Worm (Caenorhabditis elegans) whole organism, L3 larva: ENCODE data around the gene gsp-2.

ENCODE experiments used
- R02D3.7 ChIP-seq: fragments of 150-350 bp; optimal IDR thresholded peaks from 2 replicates; lab custom pipeline; 2014; ENCODE audit warnings: missing biosample characterization, missing genetic modification characterization
- ZK546.5 ChIP-seq: sonication (generic microtip); optimal IDR thresholded peaks from 2 replicates; lab custom pipeline; 2017; ENCODE audit warnings: missing biosample characterization, missing genetic modification characterization
- aly-2 ChIP-seq: fragments of 150-350 bp; optimal IDR thresholded peaks from 2 replicates; lab custom pipeline; 2014; ENCODE audit warnings: missing biosample characterization, missing genetic modification characterization
- ama-1 ChIP-seq: fragments of 150-350 bp; optimal IDR thresholded peaks from 2 replicates; lab custom pipeline; 2018
- ceh-16 ChIP-seq: sonication (generic microtip); optimal IDR thresholded peaks from 2 replicates; lab custom pipeline; 2017; ENCODE audit warnings: missing biosample characterization, missing genetic modification characterization
- ceh-28 ChIP-seq: fragments of 150-350 bp; optimal IDR thresholded peaks from 2 replicates; lab custom pipeline; 2014; ENCODE audit warnings: missing biosample characterization, missing genetic modification reagents, missing genetic modification characterization
- ceh-82 ChIP-seq: fragments of 150-350 bp; optimal IDR thresholded peaks from 2 replicates; lab custom pipeline; 2014; ENCODE audit warnings: missing biosample characterization, missing genetic modification characterization
- ceh-9 ChIP-seq: sonication (generic microtip); optimal IDR thresholded peaks from 2 replicates; lab custom pipeline; 2018; ENCODE audit warnings: missing biosample characterization, missing genetic modification characterization
- daf-12 ChIP-seq: fragments of 150-350 bp; optimal IDR thresholded peaks from 2 replicates; lab custom pipeline; 2014; ENCODE audit warnings: missing biosample characterization, missing genetic modification reagents, missing genetic modification characterization
- egl-27 ChIP-seq: sonication (generic microtip); optimal IDR thresholded peaks from 4 replicates; lab custom pipeline; 2017; ENCODE audit warnings: missing biosample characterization, missing genetic modification reagents, missing genetic modification characterization
- elt-1 ChIP-seq: fragments of 150-350 bp; optimal IDR thresholded peaks from 2 replicates; lab custom pipeline; 2014; ENCODE audit warnings: missing biosample characterization, missing genetic modification characterization
- elt-2 ChIP-seq: sonication (generic microtip); optimal IDR thresholded peaks from 2 replicates; lab custom pipeline; 2016; ENCODE audit warnings: missing genetic modification reagents, mild to moderate bottlenecking, missing genetic modification characterization, missing compliant biosample characterization
- elt-3 ChIP-seq, 3 experiments: fragments of 150-350 bp in 1 of 3; sonication (generic microtip) in 2 of 3; optimal IDR thresholded peaks; 2 replicates in 2 of 3; 4 replicates in 1 of 3; lab custom pipeline; 2014 to 2017; ENCODE audit warnings: missing biosample characterization in 3 of 3, missing genetic modification characterization in 3 of 3
- eor-1 ChIP-seq, 2 experiments: fragments of 150-350 bp; optimal IDR thresholded peaks; 2 replicates each; lab custom pipeline; 2014 to 2018; ENCODE audit warnings: missing biosample characterization in 2 of 2, missing genetic modification characterization in 2 of 2
- fkh-10 ChIP-seq: sonication (generic microtip); optimal IDR thresholded peaks from 2 replicates; lab custom pipeline; 2017; ENCODE audit warnings: missing biosample characterization, missing genetic modification reagents, missing genetic modification characterization
- fkh-2 ChIP-seq: fragments of 150-350 bp; optimal IDR thresholded peaks from 2 replicates; lab custom pipeline; 2014; ENCODE audit warnings: missing biosample characterization, missing genetic modification reagents, missing genetic modification characterization
- fos-1 ChIP-seq: fragments of 150-350 bp; optimal IDR thresholded peaks from 2 replicates; lab custom pipeline; 2014; ENCODE audit warnings: missing biosample characterization, missing genetic modification characterization
- hmg-11 ChIP-seq: sonication (generic microtip); optimal IDR thresholded peaks from 2 replicates; lab custom pipeline; 2016; ENCODE audit warnings: missing genetic modification characterization, missing compliant biosample characterization
- jun-1 ChIP-seq: fragments of 150-350 bp; optimal IDR thresholded peaks from 2 replicates; lab custom pipeline; 2014; ENCODE audit warnings: missing biosample characterization, missing genetic modification reagents, missing genetic modification characterization
- lin-15B ChIP-seq: fragments of 150-350 bp; optimal IDR thresholded peaks from 2 replicates; lab custom pipeline; 2014; ENCODE audit warnings: missing biosample characterization, missing genetic modification characterization
- lin-39 ChIP-seq: fragments of 150-350 bp; optimal IDR thresholded peaks from 2 replicates; lab custom pipeline; 2018; ENCODE audit warnings: missing biosample characterization, missing genetic modification reagents, missing genetic modification characterization
- lsy-12 ChIP-seq: sonication (generic microtip); optimal IDR thresholded peaks from 2 replicates; lab custom pipeline; 2016; ENCODE audit warnings: mild to moderate bottlenecking, missing genetic modification characterization, missing compliant biosample characterization
- mdl-1 ChIP-seq: fragments of 150-350 bp; optimal IDR thresholded peaks from 2 replicates; lab custom pipeline; 2014; ENCODE audit warnings: missing biosample characterization, missing genetic modification characterization
- mml-1 ChIP-seq: fragments of 150-350 bp; sonication (generic microtip); optimal IDR thresholded peaks from 3 replicates; lab custom pipeline; 2014; ENCODE audit warnings: missing biosample characterization, missing genetic modification characterization
- nfya-1 ChIP-seq: sonication (generic microtip); optimal IDR thresholded peaks from 2 replicates; lab custom pipeline; 2017; ENCODE audit warnings: missing genetic modification characterization, mild to moderate bottlenecking, missing compliant biosample characterization, antibody characterized with exemption, moderate library complexity; ENCODE audit not compliant: insufficient read depth
- nhr-12 ChIP-seq: fragments of 150-350 bp; optimal IDR thresholded peaks from 2 replicates; lab custom pipeline; 2014; ENCODE audit warnings: missing biosample characterization, missing genetic modification characterization
- nhr-237 ChIP-seq: fragments of 150-350 bp; optimal IDR thresholded peaks from 2 replicates; lab custom pipeline; 2014; ENCODE audit warnings: missing biosample characterization, missing genetic modification characterization
- nhr-25 ChIP-seq: sonication (generic microtip); optimal IDR thresholded peaks from 2 replicates; lab custom pipeline; 2017; ENCODE audit warnings: missing biosample characterization, missing genetic modification characterization
- nhr-28 ChIP-seq: fragments of 150-350 bp; optimal IDR thresholded peaks from 2 replicates; lab custom pipeline; 2014; ENCODE audit warnings: missing biosample characterization, missing genetic modification characterization
- nhr-43 ChIP-seq: sonication (generic microtip); optimal IDR thresholded peaks from 2 replicates; lab custom pipeline; 2016; ENCODE audit warnings: mild to moderate bottlenecking, missing genetic modification characterization, missing compliant biosample characterization; ENCODE audit not compliant: poor library complexity, severe bottlenecking
- nhr-67 ChIP-seq: fragments of 150-350 bp; optimal IDR thresholded peaks from 2 replicates; lab custom pipeline; 2014; ENCODE audit warnings: missing biosample characterization, missing genetic modification characterization
- nhr-76 ChIP-seq: fragments of 150-350 bp; sonication (generic microtip); optimal IDR thresholded peaks from 5 replicates; lab custom pipeline; 2014; ENCODE audit warnings: missing biosample characterization, missing genetic modification characterization
- nhr-77 ChIP-seq: fragments of 150-350 bp; optimal IDR thresholded peaks from 2 replicates; lab custom pipeline; 2014; ENCODE audit warnings: missing biosample characterization, missing genetic modification characterization
- pha-4 ChIP-seq: fragments of 150-350 bp; optimal IDR thresholded peaks from 2 replicates; lab custom pipeline; 2014; ENCODE audit warnings: missing biosample characterization, missing genetic modification reagents, missing genetic modification characterization
- pqm-1 ChIP-seq: fragments of 150-350 bp; optimal IDR thresholded peaks from 2 replicates; lab custom pipeline; 2017; ENCODE audit warnings: missing biosample characterization, missing genetic modification characterization, inconsistent platforms
- sea-2 ChIP-seq: fragments of 150-350 bp; sonication (generic microtip); optimal IDR thresholded peaks from 4 replicates; lab custom pipeline; 2014; ENCODE audit warnings: missing biosample characterization, missing genetic modification reagents, missing genetic modification characterization
- skn-1 ChIP-seq: fragments of 150-350 bp; optimal IDR thresholded peaks from 2 replicates; lab custom pipeline; 2014; ENCODE audit warnings: missing biosample characterization, missing genetic modification characterization
- snpc-4 ChIP-seq: fragments of 150-350 bp; optimal IDR thresholded peaks from 2 replicates; lab custom pipeline; 2014; ENCODE audit warnings: missing biosample characterization, missing genetic modification characterization
- tbx-2 ChIP-seq: sonication (generic microtip); optimal IDR thresholded peaks from 2 replicates; lab custom pipeline; 2016; ENCODE audit warnings: mild to moderate bottlenecking, missing genetic modification characterization, missing compliant biosample characterization
- unc-39 ChIP-seq: sonication (generic microtip); optimal IDR thresholded peaks from 4 replicates; lab custom pipeline; 2017; ENCODE audit warnings: missing biosample characterization, missing genetic modification characterization
- unc-62 ChIP-seq: fragments of 150-350 bp; sonication (generic microtip); optimal IDR thresholded peaks from 4 replicates; lab custom pipeline; 2014; ENCODE audit warnings: missing biosample characterization, missing genetic modification reagents, missing genetic modification characterization
- zag-1 ChIP-seq: fragments of 150-350 bp; optimal IDR thresholded peaks from 2 replicates; lab custom pipeline; 2014; ENCODE audit warnings: missing biosample characterization, missing genetic modification characterization
- ztf-11 ChIP-seq: fragments of 150-350 bp; optimal IDR thresholded peaks from 2 replicates; lab custom pipeline; 2014; ENCODE audit warnings: missing biosample characterization, missing genetic modification characterization
- ztf-4 ChIP-seq: fragments of 150-350 bp; optimal IDR thresholded peaks from 2 replicates; lab custom pipeline; 2014; ENCODE audit warnings: missing biosample characterization, missing genetic modification characterization

Gene gsp-2

DNA sequence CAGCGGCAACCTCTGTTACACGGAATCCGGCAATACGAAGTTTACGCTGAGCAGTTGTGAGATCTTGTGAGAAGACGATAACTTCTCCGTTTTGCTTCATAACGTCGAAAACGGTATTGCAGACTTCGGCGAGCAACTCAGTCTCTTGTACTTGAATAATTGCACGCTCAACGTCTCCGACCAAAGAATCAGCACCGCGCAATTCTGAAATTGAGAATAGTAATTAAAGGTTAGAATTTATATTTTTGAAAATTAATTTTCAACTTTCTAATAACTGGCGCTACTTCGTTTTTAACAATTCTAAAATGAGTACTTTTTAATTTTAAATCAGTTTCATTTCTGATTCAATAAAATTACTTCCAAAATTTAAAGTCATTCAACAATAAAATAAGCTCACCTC is 42.1 kb downstream of the gsp-2 start:
- no peak for TF ChIP-seq fos-1 (tag; lab: Kevin White, UChicago)
- TF ChIP-seq nhr-43 (tag; lab: Kevin White, UChicago), result no peak
- TF ChIP-seq ama-1, result peak; percentile 21
- no peak for TF ChIP-seq ztf-4
- no peak for TF ChIP-seq ZK546.5 (tag; lab: Kevin White, UChicago)
- TF ChIP-seq ztf-11, result no peak

DNA sequence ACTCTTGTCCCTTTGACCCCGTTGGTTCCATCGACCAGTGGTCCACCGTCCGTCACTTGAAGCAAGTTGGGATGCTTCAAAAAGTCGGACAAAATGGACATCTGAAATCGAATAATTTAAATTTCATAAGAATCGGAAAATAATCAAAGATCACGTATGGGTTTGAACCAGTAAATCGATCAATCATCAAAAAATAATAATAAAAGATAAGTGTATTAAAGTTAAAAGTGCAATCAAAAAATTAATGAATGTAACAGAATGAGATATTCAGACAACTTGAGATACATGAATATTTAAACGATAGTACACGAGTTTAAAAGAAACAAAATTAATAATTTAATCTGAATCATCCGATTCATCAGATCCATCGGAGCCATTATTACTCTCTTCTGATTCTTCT is 42.6 kb downstream of the gsp-2 start, which contains the start of gene T20B12.7:
Gene T20B12.7 (minus strand): TSS at position 101 of the 400 bp plus-strand sequence.
- TF ChIP-seq tbx-2 (tag; lab: Kevin White, UChicago), result no peak
- no peak for TF ChIP-seq aly-2 (tag; lab: Kevin White, UChicago)
- TF ChIP-seq nhr-77 (tag; lab: Kevin White, UChicago), result no peak
- no peak for TF ChIP-seq nhr-28 (tag; lab: Kevin White, UChicago)
- TF ChIP-seq unc-62, result no peak
- no peak for TF ChIP-seq mml-1 (tag; lab: Kevin White, UChicago)
- TF ChIP-seq sea-2 (GFP tag; lab: Kevin White, UChicago), result no peak
- TF ChIP-seq unc-39 (tag; lab: Kevin White, UChicago), result no peak
- TF ChIP-seq elt-3 (tag; optimal IDR thresholded peaks at IDR 0.05; lab: Kevin White, UChicago), result no peak
- TF ChIP-seq fkh-2, result no peak
- no peak for TF ChIP-seq hmg-11 (tag; lab: Kevin White, UChicago)
- TF ChIP-seq skn-1 (tag; lab: Kevin White, UChicago), result no peak
- TF ChIP-seq snpc-4 (tag; lab: Kevin White, UChicago), result no peak
- TF ChIP-seq pha-4 (tag; lab: Kevin White, UChicago), result no peak
- TF ChIP-seq daf-12 (tag; lab: Kevin White, UChicago), result no peak
- no peak for TF ChIP-seq lin-15B
- TF ChIP-seq elt-1 (tag; lab: Kevin White, UChicago), result no peak
- no peak for TF ChIP-seq nhr-67
- no peak for TF ChIP-seq fkh-10 (GFP tag; lab: Kevin White, UChicago)
- TF ChIP-seq nhr-43 (tag; lab: Kevin White, UChicago), result no peak

DNA sequence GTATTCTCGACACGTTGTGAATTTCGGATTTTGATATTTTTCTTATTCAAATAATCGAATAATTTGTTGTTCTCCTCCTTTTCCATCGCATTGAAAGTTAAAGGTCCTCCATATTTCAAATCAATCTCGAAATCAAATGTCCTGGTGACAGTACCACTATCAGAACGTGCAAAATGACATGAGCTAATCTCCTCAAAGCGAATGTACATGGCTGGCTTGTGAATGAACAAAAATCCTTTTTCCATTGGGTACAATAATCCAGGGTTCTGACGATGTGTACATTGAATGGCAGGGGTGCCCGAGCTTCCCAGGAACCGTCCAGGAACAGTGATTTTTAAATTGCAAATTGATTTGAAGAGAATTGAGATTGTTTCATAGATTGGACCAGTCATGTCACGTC is 43.7 kb downstream of the gsp-2 start:
- TF ChIP-seq ztf-4 (no peak), unc-62 (no peak)

DNA sequence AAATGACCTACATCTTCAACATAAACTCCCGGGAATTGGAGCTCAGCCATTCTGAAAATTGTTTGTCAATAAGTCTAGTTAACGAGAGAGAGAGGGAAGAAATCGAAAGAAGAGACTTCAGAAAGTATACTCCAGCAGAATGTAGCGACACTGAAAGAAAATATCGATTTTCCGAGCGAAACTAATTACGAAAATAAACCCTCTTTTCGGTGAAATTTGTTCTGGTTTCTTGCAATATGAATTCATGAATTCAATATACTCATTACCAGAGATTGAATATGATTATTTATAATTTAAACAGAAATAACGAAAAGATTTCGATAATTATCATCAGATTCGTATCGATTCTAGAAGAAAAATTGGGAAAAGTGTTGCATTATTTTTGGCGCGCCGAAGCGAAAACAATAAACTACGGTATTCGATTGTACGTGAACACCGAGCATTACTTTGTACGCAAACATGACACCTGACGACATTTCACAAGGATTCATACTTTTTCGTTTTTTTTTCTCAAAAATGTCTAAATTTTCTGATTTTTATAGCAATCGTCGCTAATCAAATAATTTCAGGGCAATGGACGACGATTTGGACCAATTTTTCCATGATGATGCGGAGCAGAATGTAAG is 45.3 kb downstream of the gsp-2 start, which contains the start of the genes hmg-4 and T20B12.3:
Gene hmg-4 (minus strand): TSS at position 51 of the 626 bp plus-strand sequence.
Gene T20B12.3 (plus strand): TSS at position 570 of the 626 bp plus-strand sequence.
- TF ChIP-seq hmg-11 (tag; lab: Kevin White, UChicago) (peak; percentile 34), daf-12 (tag; lab: Kevin White, UChicago) (no peak), lsy-12 (tag; lab: Kevin White, UChicago) (no peak), elt-1 (tag; lab: Kevin White, UChicago) (no peak), mdl-1 (no peak), ztf-11 (no peak), nhr-76 (no peak), ztf-4 (no peak), ama-1 (no peak), ceh-16 (tag; lab: Kevin White, UChicago) (no peak), sea-2 (GFP tag; lab: Kevin White, UChicago) (no peak), aly-2 (tag; lab: Kevin White, UChicago) (no peak), ceh-9 (tag; lab: Kevin White, UChicago) (no peak), snpc-4 (tag; lab: Kevin White, UChicago) (peak; percentile 23), nhr-67 (no peak), unc-62 (no peak), zag-1 (tag; lab: Kevin White, UChicago) (no peak), nhr-237 (tag; lab: Kevin White, UChicago) (no peak), jun-1 (no peak), ZK546.5 (tag; lab: Kevin White, UChicago) (no peak), nhr-25 (tag; lab: Kevin White, UChicago) (peak; percentile 45), pqm-1 (tag; lab: Kevin White, UChicago) (no peak), fkh-2 (no peak), lin-15B (peak; percentile 66), ceh-28 (tag; lab: Kevin White, UChicago) (no peak), ceh-82 (tag; lab: Kevin White, UChicago) (no peak), fos-1 (tag; lab: Kevin White, UChicago) (no peak), nhr-43 (tag; lab: Kevin White, UChicago) (no peak), nhr-12 (tag; lab: Kevin White, UChicago) (no peak), elt-3 (tag; optimal IDR thresholded peaks at IDR 0.05; lab: Kevin White, UChicago) (no peak), nfya-1 (tag; lab: Kevin White, UChicago) (peak; percentile 76), elt-2 (tag; lab: Kevin White, UChicago) (peak; percentile 13), nhr-28 (tag; lab: Kevin White, UChicago) (no peak), egl-27 (tag; lab: Kevin White, UChicago) (no peak), fkh-10 (GFP tag; lab: Kevin White, UChicago) (no peak), tbx-2 (tag; lab: Kevin White, UChicago) (no peak), R02D3.7 (tag; lab: Kevin White, UChicago) (no peak), eor-1 (tag; optimal IDR thresholded peaks at IDR 0.05; lab: Kevin White, UChicago) (no peak), mml-1 (tag; lab: Kevin White, UChicago) (no peak), lin-39 (tag; lab: Kevin White, UChicago) (peak; percentile 50), nhr-77 (tag; lab: Kevin White, UChicago) (no peak)
